Worm (Caenorhabditis elegans): ENCODE data around the gene T10B10.9.

The T10B10.9 gene

ce11 chrX:15188510-15188909, 24.3 kb downstream of the T10B10.9 start:
- TF ChIP-seq him-1 (tag; optimal IDR thresholded peaks at IDR 0.05) (no peak), W03F9.2 (tag; optimal IDR thresholded peaks at IDR 0.05) (no peak), dao-5 (tag; optimal IDR thresholded peaks at IDR 0.05) (no peak)

ce11 chrX:15188986-15189675, 24.9 kb downstream of the T10B10.9 start:
- TF ChIP-seq dao-5 (tag; optimal IDR thresholded peaks at IDR 0.05) (no peak), him-1 (tag; optimal IDR thresholded peaks at IDR 0.05) (peak; percentile 61), W03F9.2 (tag; optimal IDR thresholded peaks at IDR 0.05) (no peak)

- no peak for TF ChIP-seq him-1 (tag; optimal IDR thresholded peaks at IDR 0.05)
- no peak for TF ChIP-seq W03F9.2 (tag; optimal IDR thresholded peaks at IDR 0.05)
- no peak for TF ChIP-seq dao-5 (tag; optimal IDR thresholded peaks at IDR 0.05)
Observed at ce11 chrX:15189823-15190222, 25.6 kb downstream of the T10B10.9 start, which contains the start of gene T10B10.4. Gene T10B10.4, plus strand, starts transcription at chrX:15190123.

- TF ChIP-seq dao-5 (tag; optimal IDR thresholded peaks at IDR 0.05): no peak
- no peak for TF ChIP-seq him-1 (tag; optimal IDR thresholded peaks at IDR 0.05)
- TF ChIP-seq W03F9.2 (tag; optimal IDR thresholded peaks at IDR 0.05): no peak
Observed at ce11 chrX:15191370-15191769, 27.2 kb downstream of the T10B10.9 start.

- TF ChIP-seq him-1 (tag; optimal IDR thresholded peaks at IDR 0.05) (no peak), dao-5 (tag; optimal IDR thresholded peaks at IDR 0.05) (no peak), W03F9.2 (tag; optimal IDR thresholded peaks at IDR 0.05) (no peak)
Observed at ce11 chrX:15194283-15194682, 30.1 kb downstream of the T10B10.9 start, which contains the start of gene phat-6. Gene phat-6, minus strand, starts transcription at chrX:15194383.

- no peak for TF ChIP-seq him-1 (tag; optimal IDR thresholded peaks at IDR 0.05)
- TF ChIP-seq dao-5 (tag; optimal IDR thresholded peaks at IDR 0.05): no peak
Observed at ce11 chrX:15199052-15199451, 34.8 kb downstream of the T10B10.9 start, which contains the start of gene snt-7. Gene snt-7, minus strand, starts transcription at chrX:15199152.

- no peak for TF ChIP-seq dao-5 (tag; optimal IDR thresholded peaks at IDR 0.05)
Observed at ce11 chrX:15200146-15200545, 35.9 kb downstream of the T10B10.9 start.

ce11 chrX:15200720-15201119, 36.5 kb downstream of the T10B10.9 start:
- TF ChIP-seq W03F9.2 (tag; optimal IDR thresholded peaks at IDR 0.05) (peak; percentile 53), him-1 (tag; optimal IDR thresholded peaks at IDR 0.05) (peak; percentile 45), dao-5 (tag; optimal IDR thresholded peaks at IDR 0.05) (peak; percentile 86)

ce11 chrX:15213182-15213829, 49.1 kb downstream of the T10B10.9 start, which contains the start of the genes H03A11.13 and famk-1:
Gene H03A11.13, minus strand, starts transcription at chrX:15213232.
Gene famk-1, minus strand, starts transcription at chrX:15213259.
- no peak for TF ChIP-seq dao-5 (tag; optimal IDR thresholded peaks at IDR 0.05)
- TF ChIP-seq him-1 (tag; optimal IDR thresholded peaks at IDR 0.05): no peak
- no peak for TF ChIP-seq W03F9.2 (tag; optimal IDR thresholded peaks at IDR 0.05)
